Fruit fly (Drosophila melanogaster) whole organism, embryonic: ENCODE measurements around the gene CG6962.

ENCODE experiments used
- Aef1 ChIP-seq: fragments of 200-800 bp; sonication (Bioruptor generic); IDR thresholded peaks from 3 replicates; pipeline ENCODE4 v1.3.6; 2022; ENCODE audit warnings: missing biosample characterization, missing genetic modification characterization
- Antp ChIP-seq: fragments of 200-800 bp; sonication (Bioruptor generic); optimal IDR thresholded peaks from 3 replicates; lab custom pipeline; 2016; ENCODE audit warnings: missing biosample characterization, missing genetic modification characterization
- Atf3 ChIP-seq: fragments of 200-800 bp; sonication (Bioruptor generic); optimal IDR thresholded peaks from 3 replicates; lab custom pipeline; 2016; ENCODE audit warnings: missing biosample characterization, missing genetic modification characterization
- CG10979 ChIP-seq: fragments of 200-800 bp; sonication (Bioruptor generic); optimal IDR thresholded peaks from 2 replicates; lab custom pipeline; 2018; ENCODE audit warnings: missing biosample characterization, mild to moderate bottlenecking, missing genetic modification characterization, moderate library complexity
- CG11398 ChIP-seq: fragments of 200-800 bp; sonication (Bioruptor generic); optimal IDR thresholded peaks from 2 replicates; lab custom pipeline; 2016; ENCODE audit warnings: missing biosample characterization, missing genetic modification characterization
- CG11504 ChIP-seq: fragments of 200-800 bp; sonication (Bioruptor generic); optimal IDR thresholded peaks from 3 replicates; lab custom pipeline; 2019; ENCODE audit warnings: missing biosample characterization, mild to moderate bottlenecking, missing genetic modification characterization, moderate library complexity
- CG12104 ChIP-seq: fragments of 200-800 bp; sonication (Bioruptor generic); optimal IDR thresholded peaks from 3 replicates; lab custom pipeline; 2016; ENCODE audit warnings: missing biosample characterization, missing genetic modification characterization
- CG12769 ChIP-seq: fragments of 200-800 bp; sonication (Bioruptor generic); optimal IDR thresholded peaks from 2 replicates; lab custom pipeline; 2019; ENCODE audit warnings: missing biosample characterization, mild to moderate bottlenecking, missing genetic modification characterization, moderate library complexity
- CG13123 ChIP-seq: fragments of 200-800 bp; sonication (Bioruptor generic); optimal IDR thresholded peaks from 2 replicates; lab custom pipeline; 2016; ENCODE audit warnings: missing biosample characterization, missing genetic modification characterization
- CG14014 ChIP-seq: fragments of 200-800 bp; sonication (Bioruptor generic); IDR thresholded peaks from 2 replicates; pipeline ENCODE4 v1.3.6; 2022; ENCODE audit warnings: missing biosample characterization, missing genetic modification characterization
- CG1529 ChIP-seq: fragments of 200-800 bp; sonication (Bioruptor generic); optimal IDR thresholded peaks from 3 replicates; lab custom pipeline; 2018; ENCODE audit warnings: missing biosample characterization, missing genetic modification characterization
- CG17361 ChIP-seq: fragments of 200-800 bp; sonication (Bioruptor generic); IDR thresholded peaks from 3 replicates; pipeline ENCODE4 v1.3.6; 2022; ENCODE audit warnings: missing biosample characterization, missing genetic modification characterization
- CG17912 ChIP-seq: fragments of 200-800 bp; sonication (Bioruptor generic); optimal IDR thresholded peaks from 2 replicates; lab custom pipeline; 2018; ENCODE audit warnings: missing biosample characterization, mild to moderate bottlenecking, missing genetic modification characterization
- CG18619 ChIP-seq: fragments of 200-800 bp; sonication (Bioruptor generic); optimal IDR thresholded peaks from 3 replicates; lab custom pipeline; 2017; ENCODE audit warnings: missing biosample characterization, mild to moderate bottlenecking, missing genetic modification characterization
- CG18764 ChIP-seq: fragments of 200-800 bp; sonication (Bioruptor generic); optimal IDR thresholded peaks from 3 replicates; lab custom pipeline; 2016; ENCODE audit warnings: missing biosample characterization, missing genetic modification characterization
- CG2875 ChIP-seq: fragments of 200-800 bp; sonication (Bioruptor generic); optimal IDR thresholded peaks from 2 replicates; lab custom pipeline; 2017; ENCODE audit warnings: missing biosample characterization, mild to moderate bottlenecking, missing genetic modification characterization, missing genetic modification reagents
- CG42726 ChIP-seq: fragments of 200-800 bp; sonication (Bioruptor generic); IDR thresholded peaks from 2 replicates; pipeline ENCODE4 v1.3.6; 2022; ENCODE audit warnings: missing biosample characterization, missing genetic modification characterization; ENCODE audit not compliant: partially characterized antibody
- CG8765 ChIP-seq: fragments of 200-800 bp; sonication (Bioruptor generic); IDR thresholded peaks from 2 replicates; pipeline ENCODE4 v1.3.6; 2022; ENCODE audit warnings: missing biosample characterization, missing genetic modification characterization
- CHES-1-like ChIP-seq: fragments of 200-800 bp; sonication (Bioruptor generic); optimal IDR thresholded peaks from 2 replicates; lab custom pipeline; 2016; ENCODE audit warnings: missing biosample characterization, missing genetic modification characterization
- Chrac-16 ChIP-seq: fragments of 200-800 bp; sonication (Bioruptor generic); optimal IDR thresholded peaks from 3 replicates; lab custom pipeline; 2016; ENCODE audit warnings: missing biosample characterization, missing genetic modification characterization
- D19B ChIP-seq: fragments of 200-800 bp; sonication (Bioruptor generic); optimal IDR thresholded peaks from 2 replicates; lab custom pipeline; 2017; ENCODE audit warnings: missing biosample characterization, mild to moderate bottlenecking, missing genetic modification characterization
- Dip2 ChIP-seq: fragments of 200-800 bp; sonication (Bioruptor generic); IDR thresholded peaks from 2 replicates; pipeline ENCODE4 v1.3.6; 2022; ENCODE audit warnings: missing biosample characterization, missing genetic modification characterization
- Ets65A ChIP-seq: fragments of 200-800 bp; sonication (Bioruptor generic); peaks from one replicate; lab custom pipeline; 2016; ENCODE audit warnings: missing biosample characterization, missing genetic modification characterization
- HLH54F ChIP-seq: fragments of 200-800 bp; sonication (Bioruptor generic); optimal IDR thresholded peaks from 3 replicates; lab custom pipeline; 2016; ENCODE audit warnings: missing biosample characterization, missing genetic modification characterization
- HmgZ ChIP-seq: fragments of 200-800 bp; sonication (Bioruptor generic); optimal IDR thresholded peaks from 2 replicates; lab custom pipeline; 2018; ENCODE audit warnings: missing biosample characterization, mild to moderate bottlenecking, missing genetic modification characterization
- Hr78 ChIP-seq, 2 experiments: fragments of 200-800 bp in 1 of 2; fragments of >200 bp in 1 of 2; sonication (Bioruptor generic) in 1 of 2; optimal IDR thresholded peaks; 2 replicates each; lab custom pipeline; 2017 to 2019; ENCODE audit warnings: missing biosample characterization in 2 of 2, missing genetic modification characterization in 2 of 2, mild to moderate bottlenecking in 1 of 2, moderate library complexity in 1 of 2
- NK7.1 ChIP-seq: fragments of 200-800 bp; sonication (Bioruptor generic); optimal IDR thresholded peaks from 3 replicates; lab custom pipeline; 2016; ENCODE audit warnings: missing biosample characterization, missing genetic modification characterization
- Oli ChIP-seq: fragments of 200-800 bp; sonication (Bioruptor generic); optimal IDR thresholded peaks from 2 replicates; lab custom pipeline; 2018; ENCODE audit warnings: missing biosample characterization, mild to moderate bottlenecking, missing genetic modification characterization, moderate library complexity
- Six4 ChIP-seq: fragments of 200-800 bp; sonication (Bioruptor generic); optimal IDR thresholded peaks from 2 replicates; lab custom pipeline; 2016; ENCODE audit warnings: missing biosample characterization, missing genetic modification characterization
- Spps ChIP-seq: fragments of 200-800 bp; sonication (Bioruptor generic); optimal IDR thresholded peaks from 2 replicates; lab custom pipeline; 2018; ENCODE audit warnings: missing biosample characterization, mild to moderate bottlenecking, missing genetic modification characterization
- Vsx1 ChIP-seq: fragments of 200-800 bp; sonication (Bioruptor generic); optimal IDR thresholded peaks from 2 replicates; lab custom pipeline; 2017; ENCODE audit warnings: missing biosample characterization, mild to moderate bottlenecking, missing genetic modification characterization, missing genetic modification reagents
- Xbp1 ChIP-seq: fragments of 200-800 bp; sonication (Bioruptor generic); optimal IDR thresholded peaks from 3 replicates; lab custom pipeline; 2016; ENCODE audit warnings: missing biosample characterization, mild to moderate bottlenecking, missing genetic modification characterization
- ara ChIP-seq: fragments of 200-800 bp; sonication (Bioruptor generic); IDR thresholded peaks from 2 replicates; pipeline ENCODE4 v1.3.6; 2022; ENCODE audit warnings: missing biosample characterization, missing genetic modification characterization
- bigmax ChIP-seq: fragments of 200-800 bp; sonication (Bioruptor generic); optimal IDR thresholded peaks from 2 replicates; lab custom pipeline; 2018; ENCODE audit warnings: missing biosample characterization, mild to moderate bottlenecking, missing genetic modification characterization
- bowl ChIP-seq: fragments of 200-800 bp; sonication (Bioruptor generic); IDR thresholded peaks from 2 replicates; pipeline ENCODE4 v1.3.6; 2022; ENCODE audit warnings: missing biosample characterization, missing genetic modification characterization
- chinmo ChIP-seq: fragments of 200-800 bp; sonication (Bioruptor generic); IDR thresholded peaks from 4 replicates; pipeline ENCODE4 v1.3.6; 2022; ENCODE audit warnings: missing biosample characterization, missing genetic modification characterization; ENCODE audit not compliant: partially characterized antibody
- chm ChIP-seq: fragments of 200-800 bp; sonication (Bioruptor generic); IDR thresholded peaks from 2 replicates; pipeline ENCODE4 v1.3.6; 2022; ENCODE audit warnings: missing biosample characterization, missing genetic modification characterization
- croc ChIP-seq: fragments of 200-800 bp; sonication (Bioruptor generic); conservative IDR thresholded peaks from 3 replicates; pipeline ENCODE4 v1.3.6; 2022; ENCODE audit warnings: missing biosample characterization, missing genetic modification characterization
- gce ChIP-seq: fragments of 200-800 bp; sonication (Bioruptor generic); IDR thresholded peaks from 3 replicates; pipeline ENCODE4 v1.3.6; 2022; ENCODE audit warnings: missing biosample characterization, missing genetic modification characterization
- gfzf ChIP-seq: fragments of 200-800 bp; sonication (Bioruptor generic); optimal IDR thresholded peaks from 2 replicates; lab custom pipeline; 2016; ENCODE audit warnings: missing biosample characterization, mild to moderate bottlenecking, missing genetic modification characterization, moderate library complexity
- ham ChIP-seq: fragments of 200-800 bp; sonication (Bioruptor generic); IDR thresholded peaks from 2 replicates; pipeline ENCODE4 v1.3.6; 2022; ENCODE audit warnings: missing biosample characterization, missing genetic modification characterization
- lbe ChIP-seq: fragments of 200-800 bp; sonication (Bioruptor generic); optimal IDR thresholded peaks from 2 replicates; lab custom pipeline; 2016; ENCODE audit warnings: missing biosample characterization, mild to moderate bottlenecking, missing genetic modification characterization
- sens-2 ChIP-seq: fragments of 200-800 bp; sonication (Bioruptor generic); IDR thresholded peaks from 2 replicates; pipeline ENCODE4 v1.3.6; 2022; ENCODE audit warnings: missing biosample characterization, missing genetic modification characterization
- seq ChIP-seq: fragments of 200-800 bp; sonication (Bioruptor generic); IDR thresholded peaks from 2 replicates; pipeline ENCODE4 v1.3.6; 2022; ENCODE audit warnings: missing biosample characterization, missing genetic modification characterization
- stc ChIP-seq: fragments of 200-800 bp; sonication (Bioruptor generic); IDR thresholded peaks from 2 replicates; pipeline ENCODE4 v1.3.6; 2022; ENCODE audit warnings: missing biosample characterization, missing genetic modification characterization
- tll ChIP-seq, 2 experiments: fragments of 200-800 bp in 1 of 2; fragments of >200 bp in 1 of 2; sonication (Bioruptor generic) in 1 of 2; optimal IDR thresholded peaks; 2 replicates each; lab custom pipeline; 2017 to 2019; ENCODE audit warnings: missing biosample characterization in 2 of 2, missing genetic modification characterization in 2 of 2, mild to moderate bottlenecking in 1 of 2, moderate library complexity in 1 of 2
- toy ChIP-seq: fragments of 200-800 bp; sonication (Bioruptor generic); IDR thresholded peaks from 2 replicates; pipeline ENCODE4 v1.3.6; 2022; ENCODE audit warnings: missing biosample characterization, missing genetic modification characterization
- trh ChIP-seq: fragments of 200-800 bp; sonication (Bioruptor generic); optimal IDR thresholded peaks from 2 replicates; lab custom pipeline; 2016; ENCODE audit warnings: missing biosample characterization, missing genetic modification characterization
- zf30C ChIP-seq: fragments of 200-800 bp; sonication (Bioruptor generic); optimal IDR thresholded peaks from 3 replicates; lab custom pipeline; 2018; ENCODE audit warnings: missing biosample characterization, mild to moderate bottlenecking, missing genetic modification characterization

Gene CG6962

DNA sequence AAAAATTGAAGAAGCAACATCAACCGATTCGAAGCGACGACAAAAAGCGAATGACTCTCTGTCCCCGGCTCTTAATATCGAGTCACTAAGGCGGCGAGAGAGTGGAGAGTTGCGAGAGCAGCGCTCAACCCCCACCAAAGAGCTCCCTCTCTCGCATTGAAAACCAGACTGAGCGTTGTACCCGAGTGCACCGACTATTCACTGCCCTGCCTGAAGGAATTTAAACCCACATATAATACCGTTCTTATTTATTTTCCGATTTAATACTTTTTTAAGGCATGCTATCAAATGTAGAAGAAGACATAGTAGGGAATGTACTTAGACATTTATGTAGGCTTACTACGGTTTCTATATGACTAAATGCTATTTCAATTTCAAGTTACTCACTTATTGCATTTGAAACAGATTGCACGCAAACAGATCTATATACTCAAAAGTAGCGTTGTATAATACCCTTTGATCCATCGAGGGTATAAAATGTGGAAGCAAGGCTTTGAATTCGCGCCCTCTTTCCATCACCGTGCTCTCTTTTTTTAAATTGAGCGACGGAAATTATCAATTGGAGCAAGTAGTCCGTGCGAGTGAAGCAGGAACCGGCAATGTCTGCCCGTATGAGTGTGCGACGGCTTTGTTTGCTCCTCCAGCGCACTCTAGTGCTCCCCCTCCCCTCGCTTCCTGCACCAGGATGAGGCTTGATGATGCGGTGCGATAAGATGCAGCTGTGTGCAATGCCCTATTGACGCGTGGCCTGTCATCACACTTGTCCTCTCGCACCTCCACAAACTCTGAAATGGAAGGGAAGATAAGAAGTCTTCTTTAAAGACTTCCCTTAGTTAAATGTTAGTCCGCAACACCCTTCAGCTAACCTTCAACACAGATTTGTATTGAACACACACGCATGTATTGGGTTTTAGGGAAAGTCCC is 5.0 kb upstream of the CG6962 start, which contains the start of gene mthl5 (continued):
- TF ChIP-seq Vsx1 (GFP tag; lab: Kevin White, UChicago) (peak; percentile 18), CG11398 (GFP tag; lab: Kevin White, UChicago) (peak; percentile 72), CG12104 (GFP tag; lab: Kevin White, UChicago) (peak; percentile 58), bigmax (GFP tag; lab: Kevin White, UChicago) (no peak), CG12769 (tag; lab: Kevin White, UChicago) (peak; percentile 74), stc (GFP tag; lab: Robert Waterston, UW) (peak; percentile 71), sens-2 (GFP tag; lab: Robert Waterston, UW) (peak; percentile 58), gce (GFP tag; lab: Robert Waterston, UW) (peak; percentile 43; the same call in 2 of the 3 replicates), HmgZ (tag; lab: Kevin White, UChicago) (peak; percentile 55), trh (GFP tag; lab: Kevin White, UChicago) (peak; percentile 72), zf30C (no peak), tll (GFP tag; optimal IDR thresholded peaks at IDR 0.05; lab: Kevin White, UChicago) (no peak), Six4 (GFP tag; lab: Kevin White, UChicago) (peak; percentile 71), toy (no peak), chm (GFP tag; lab: Robert Waterston, UW) (peak; percentile 78), ham (GFP tag; lab: Robert Waterston, UW) (no peak), Ets65A (GFP tag; lab: Kevin White, UChicago) (peak; percentile 95), Atf3 (GFP tag; lab: Kevin White, UChicago) (peak; percentile 72), NK7.1 (GFP tag; lab: Kevin White, UChicago) (no peak), CG2875 (GFP tag; lab: Kevin White, UChicago) (peak; percentile 80), lbe (GFP tag; lab: Kevin White, UChicago) (peak; percentile 79), seq (peak; percentile 67), CG8765 (GFP tag; lab: Robert Waterston, UW) (peak; percentile 64), gfzf (GFP tag; lab: Kevin White, UChicago) (no peak), CG42726 (GFP tag; lab: Robert Waterston, UW) (no peak), bowl (no peak; the same call in 1 of the 2 replicates), CG14014 (GFP tag; lab: Robert Waterston, UW) (peak; percentile 56), Spps (tag; lab: Kevin White, UChicago) (peak; percentile 71), Chrac-16 (GFP tag; lab: Kevin White, UChicago) (peak; percentile 88), Xbp1 (GFP tag; lab: Kevin White, UChicago) (peak; percentile 83), CG18764 (GFP tag; lab: Kevin White, UChicago) (peak; percentile 39), Aef1 (GFP tag; lab: Robert Waterston, UW) (peak; percentile 53), Dip2 (GFP tag; lab: Robert Waterston, UW) (no peak), CG17361 (GFP tag; lab: Robert Waterston, UW) (peak; percentile 89), CG18619 (GFP tag; lab: Kevin White, UChicago) (peak; percentile 63), Antp (GFP tag; lab: Kevin White, UChicago) (peak; percentile 68), croc (GFP tag; lab: Robert Waterston, UW) (peak; percentile 64), CG10979 (tag; lab: Kevin White, UChicago) (peak; percentile 86), chinmo (GFP tag; lab: Robert Waterston, UW) (peak; percentile 3; the same call in 2 of the 4 replicates), HLH54F (GFP tag; lab: Kevin White, UChicago) (peak; percentile 69), ara (GFP tag; lab: Robert Waterston, UW) (peak; percentile 74; the same call in 1 of the 2 replicates), Hr78 (GFP tag; optimal IDR thresholded peaks at IDR 0.05; lab: Kevin White, UChicago) (peak in 1 of 2 experiments; percentile 51), Oli (tag; lab: Kevin White, UChicago) (peak; percentile 89), CG1529 (GFP tag; lab: Kevin White, UChicago) (peak; percentile 77), D19B (GFP tag; lab: Kevin White, UChicago) (peak; percentile 79), CG11504 (tag; lab: Kevin White, UChicago) (peak; percentile 84), CHES-1-like (GFP tag; lab: Kevin White, UChicago) (peak; percentile 69), CG13123 (GFP tag; lab: Kevin White, UChicago) (no peak), CG17912 (GFP tag; lab: Kevin White, UChicago) (no peak)
